Fruit fly (Drosophila melanogaster) whole organism, embryonic: ENCODE results near the gene Rab3-GEF.

Experiments
- Asciz ChIP-seq: fragments of 200-800 bp; sonication (Bioruptor generic); optimal IDR thresholded peaks from 2 replicates; lab custom pipeline; 2017; ENCODE audit warnings: missing biosample characterization, mild to moderate bottlenecking, missing genetic modification characterization, missing genetic modification reagents
- Atf6 ChIP-seq: fragments of 200-800 bp; sonication (Bioruptor generic); IDR thresholded peaks from 2 replicates; pipeline ENCODE4 v1.3.6; 2022; ENCODE audit warnings: missing biosample characterization, missing genetic modification characterization
- C15 ChIP-seq: fragments of 200-800 bp; sonication (Bioruptor generic); IDR thresholded peaks from 3 replicates; pipeline ENCODE4 v1.3.6; 2022; ENCODE audit warnings: missing biosample characterization, missing genetic modification characterization
- CG10321 ChIP-seq: fragments of 200-800 bp; sonication (Bioruptor generic); IDR thresholded peaks from 2 replicates; pipeline ENCODE4 v1.3.6; 2022; ENCODE audit warnings: missing biosample characterization, missing genetic modification characterization
- CG12071 ChIP-seq: fragments of 200-800 bp; sonication (Bioruptor generic); optimal IDR thresholded peaks from 3 replicates; lab custom pipeline; 2018; ENCODE audit warnings: missing biosample characterization, mild to moderate bottlenecking, missing genetic modification characterization
- CG14014 ChIP-seq: fragments of 200-800 bp; sonication (Bioruptor generic); IDR thresholded peaks from 2 replicates; pipeline ENCODE4 v1.3.6; 2022; ENCODE audit warnings: missing biosample characterization, missing genetic modification characterization
- CG1602 ChIP-seq: fragments of 200-800 bp; sonication (Bioruptor generic); optimal IDR thresholded peaks from 3 replicates; lab custom pipeline; 2016; ENCODE audit warnings: missing biosample characterization, missing genetic modification characterization
- CG17829 ChIP-seq: fragments of 200-800 bp; optimal IDR thresholded peaks from 2 replicates; lab custom pipeline; 2019; ENCODE audit warnings: missing biosample characterization, mild to moderate bottlenecking, missing genetic modification characterization, moderate library complexity
- CG18262 ChIP-seq: fragments of 200-800 bp; optimal IDR thresholded peaks from 3 replicates; lab custom pipeline; 2019; ENCODE audit warnings: missing biosample characterization, mild to moderate bottlenecking, missing genetic modification characterization, moderate library complexity
- CG2678 ChIP-seq: fragments of 200-800 bp; sonication (Bioruptor generic); optimal IDR thresholded peaks from 3 replicates; lab custom pipeline; 2019; ENCODE audit warnings: missing biosample characterization, mild to moderate bottlenecking, missing genetic modification characterization, moderate library complexity
- CG3407 ChIP-seq: fragments of 200-800 bp; sonication (Bioruptor generic); optimal IDR thresholded peaks from 2 replicates; lab custom pipeline; 2018; ENCODE audit warnings: missing biosample characterization, mild to moderate bottlenecking, missing genetic modification characterization
- CG4730 ChIP-seq: fragments of 200-800 bp; sonication (Bioruptor generic); IDR thresholded peaks from 2 replicates; pipeline ENCODE4 v1.3.6; 2022; ENCODE audit warnings: missing biosample characterization, missing genetic modification characterization
- CG5245 ChIP-seq: fragments of 200-800 bp; sonication (Bioruptor generic); optimal IDR thresholded peaks from 3 replicates; lab custom pipeline; 2016; ENCODE audit warnings: missing biosample characterization, missing genetic modification characterization
- CG6854 ChIP-seq: fragments of 200-800 bp; sonication (Bioruptor generic); optimal IDR thresholded peaks from 3 replicates; lab custom pipeline; 2017; ENCODE audit warnings: missing biosample characterization, mild to moderate bottlenecking, missing genetic modification characterization
- CG8281 ChIP-seq: fragments of 200-800 bp; sonication (Bioruptor generic); optimal IDR thresholded peaks from 2 replicates; lab custom pipeline; 2018; ENCODE audit warnings: missing biosample characterization, mild to moderate bottlenecking, missing genetic modification characterization, moderate library complexity
- CG9437 ChIP-seq: fragments of 200-800 bp; sonication (Bioruptor generic); optimal IDR thresholded peaks from 2 replicates; lab custom pipeline; 2018; ENCODE audit warnings: missing biosample characterization, mild to moderate bottlenecking, missing genetic modification characterization
- ERR ChIP-seq: fragments of 200-800 bp; sonication (Bioruptor generic); optimal IDR thresholded peaks from 2 replicates; lab custom pipeline; 2016; ENCODE audit warnings: missing biosample characterization, missing genetic modification characterization
- Fer1 ChIP-seq: fragments of 200-800 bp; sonication (Bioruptor generic); optimal IDR thresholded peaks from 2 replicates; lab custom pipeline; 2017; ENCODE audit warnings: missing biosample characterization, mild to moderate bottlenecking, missing genetic modification characterization
- Fer2 ChIP-seq: fragments of 200-800 bp; sonication (Bioruptor generic); optimal IDR thresholded peaks from 2 replicates; lab custom pipeline; 2018; ENCODE audit warnings: missing biosample characterization, mild to moderate bottlenecking, missing genetic modification characterization, moderate library complexity
- Hand ChIP-seq: fragments of 200-800 bp; sonication (Bioruptor generic); optimal IDR thresholded peaks from 2 replicates; lab custom pipeline; 2017; ENCODE audit warnings: mild to moderate bottlenecking, missing biosample characterization, missing genetic modification reagents, missing genetic modification characterization
- Mad ChIP-seq: fragments of 200-800 bp; sonication (Bioruptor generic); optimal IDR thresholded peaks from 2 replicates; lab custom pipeline; 2016; ENCODE audit warnings: missing biosample characterization, missing genetic modification characterization
- Max ChIP-seq: fragments of 200-800 bp; sonication (Bioruptor generic); optimal IDR thresholded peaks from 2 replicates; lab custom pipeline; 2016; ENCODE audit warnings: missing biosample characterization, mild to moderate bottlenecking, missing genetic modification characterization
- Oli ChIP-seq: fragments of 200-800 bp; sonication (Bioruptor generic); optimal IDR thresholded peaks from 2 replicates; lab custom pipeline; 2018; ENCODE audit warnings: missing biosample characterization, mild to moderate bottlenecking, missing genetic modification characterization, moderate library complexity
- Sry-δ ChIP-seq: fragments of 200-800 bp; sonication (Bioruptor generic); optimal IDR thresholded peaks from 2 replicates; lab custom pipeline; 2016; ENCODE audit warnings: missing biosample characterization, missing genetic modification characterization
- Stat92E ChIP-seq, 3 experiments: fragments of >200 bp in 2 of 3; fragments of 200-800 bp in 1 of 3; sonication (Bioruptor generic) in 1 of 3; optimal IDR thresholded peaks; 2 replicates each; lab custom pipeline; 2017 to 2019; ENCODE audit warnings: missing biosample characterization in 3 of 3, missing genetic modification characterization in 3 of 3, mild to moderate bottlenecking in 1 of 3, moderate library complexity in 1 of 3
- Xrp1 ChIP-seq: fragments of 200-800 bp; sonication (Bioruptor generic); IDR thresholded peaks from 2 replicates; pipeline ENCODE4 v1.3.6; 2022; ENCODE audit warnings: missing biosample characterization, missing genetic modification characterization
- ato ChIP-seq: fragments of 200-800 bp; sonication (Bioruptor generic); IDR thresholded peaks from 2 replicates; pipeline ENCODE4 v1.3.6; 2022; ENCODE audit warnings: missing biosample characterization, missing genetic modification characterization; ENCODE audit not compliant: partially characterized antibody
- cg ChIP-seq: fragments of 200-800 bp; sonication (Bioruptor generic); optimal IDR thresholded peaks from 3 replicates; lab custom pipeline; 2019; ENCODE audit warnings: missing biosample characterization, mild to moderate bottlenecking, missing genetic modification characterization, moderate library complexity
- croc ChIP-seq: fragments of 200-800 bp; sonication (Bioruptor generic); conservative IDR thresholded peaks from 3 replicates; pipeline ENCODE4 v1.3.6; 2022; ENCODE audit warnings: missing biosample characterization, missing genetic modification characterization
- cwo ChIP-seq: fragments of 200-800 bp; sonication (Bioruptor generic); optimal IDR thresholded peaks from 3 replicates; lab custom pipeline; 2017; ENCODE audit warnings: missing biosample characterization, missing genetic modification characterization, mild to moderate bottlenecking, moderate library complexity, missing genetic modification reagents
- danr ChIP-seq: fragments of 200-800 bp; sonication (Bioruptor generic); IDR thresholded peaks from 2 replicates; pipeline ENCODE4 v1.3.6; 2022; ENCODE audit warnings: missing biosample characterization, missing genetic modification characterization
- dimm ChIP-seq: fragments of 200-800 bp; sonication (Bioruptor generic); IDR thresholded peaks from 2 replicates; pipeline ENCODE4 v1.3.6; 2022; ENCODE audit warnings: missing biosample characterization, missing genetic modification characterization
- disco-r ChIP-seq: fragments of 200-800 bp; sonication (Bioruptor generic); optimal IDR thresholded peaks from 2 replicates; lab custom pipeline; 2016; ENCODE audit warnings: missing biosample characterization, missing genetic modification characterization
- en ChIP-seq: fragments of 200-800 bp; sonication (Bioruptor generic); optimal IDR thresholded peaks from 2 replicates; lab custom pipeline; 2016; ENCODE audit warnings: missing biosample characterization, missing genetic modification characterization
- eyg ChIP-seq: fragments of 200-800 bp; sonication (Bioruptor generic); optimal IDR thresholded peaks from 3 replicates; lab custom pipeline; 2016; ENCODE audit warnings: missing biosample characterization, missing genetic modification characterization
- gcm ChIP-seq: fragments of 200-800 bp; sonication (Bioruptor generic); optimal IDR thresholded peaks from 2 replicates; lab custom pipeline; 2019; ENCODE audit warnings: missing biosample characterization, mild to moderate bottlenecking, missing genetic modification characterization, moderate library complexity
- gro ChIP-seq: fragments of 200-800 bp; sonication (Bioruptor generic); optimal IDR thresholded peaks from 2 replicates; lab custom pipeline; 2016; ENCODE audit warnings: missing biosample characterization, missing genetic modification characterization
- ind ChIP-seq: fragments of 200-800 bp; sonication (Bioruptor generic); optimal IDR thresholded peaks from 3 replicates; lab custom pipeline; 2016; ENCODE audit warnings: missing biosample characterization, missing genetic modification characterization
- kay ChIP-seq: fragments of 200-800 bp; sonication (Bioruptor generic); optimal IDR thresholded peaks from 2 replicates; lab custom pipeline; 2016; ENCODE audit warnings: missing biosample characterization, missing genetic modification characterization
- klu ChIP-seq: fragments of 200-800 bp; sonication (Bioruptor generic); IDR thresholded peaks from 2 replicates; pipeline ENCODE4 v1.3.6; 2022; ENCODE audit warnings: missing biosample characterization, missing genetic modification characterization
- lab ChIP-seq: fragments of 200-800 bp; sonication (Bioruptor generic); optimal IDR thresholded peaks from 3 replicates; lab custom pipeline; 2017; ENCODE audit warnings: missing biosample characterization, missing genetic modification characterization, mild to moderate bottlenecking, moderate library complexity, missing genetic modification reagents
- lbe ChIP-seq: fragments of 200-800 bp; sonication (Bioruptor generic); optimal IDR thresholded peaks from 2 replicates; lab custom pipeline; 2016; ENCODE audit warnings: missing biosample characterization, mild to moderate bottlenecking, missing genetic modification characterization
- lov ChIP-seq, 2 experiments: fragments of 200-800 bp in 1 of 2; fragments of >200 bp in 1 of 2; sonication (Bioruptor generic) in 1 of 2; IDR thresholded peaks in 1 of 2; optimal IDR thresholded peaks in 1 of 2; 2 replicates in 1 of 2; 3 replicates in 1 of 2; pipeline versions ENCODE4 v1.3.6 to Lab custom; 2017 to 2022; ENCODE audit warnings: missing biosample characterization in 1 of 2, missing genetic modification characterization in 1 of 2
- nmo ChIP-seq: fragments of 200-800 bp; sonication (Bioruptor generic); optimal IDR thresholded peaks from 2 replicates; lab custom pipeline; 2018; ENCODE audit warnings: missing biosample characterization, mild to moderate bottlenecking, missing genetic modification characterization, moderate library complexity
- schlank ChIP-seq: fragments of 200-800 bp; sonication (Bioruptor generic); optimal IDR thresholded peaks from 2 replicates; lab custom pipeline; 2018; ENCODE audit warnings: missing biosample characterization, mild to moderate bottlenecking, missing genetic modification characterization
- shn ChIP-seq: fragments of 200-800 bp; sonication (Bioruptor generic); optimal IDR thresholded peaks from 3 replicates; lab custom pipeline; 2016; ENCODE audit warnings: missing biosample characterization, missing genetic modification characterization
- tap ChIP-seq: fragments of 200-800 bp; optimal IDR thresholded peaks from 3 replicates; lab custom pipeline; 2019; ENCODE audit warnings: missing biosample characterization, mild to moderate bottlenecking, missing genetic modification characterization, moderate library complexity
- ttk ChIP-seq: fragments of 200-800 bp; sonication (Bioruptor generic); IDR thresholded peaks from 2 replicates; pipeline ENCODE4 v2.1.2; 2022; ENCODE audit warnings: missing biosample characterization, missing genetic modification characterization
- unpg ChIP-seq: fragments of 200-800 bp; sonication (Bioruptor generic); optimal IDR thresholded peaks from 3 replicates; lab custom pipeline; 2018; ENCODE audit warnings: missing biosample characterization, mild to moderate bottlenecking, missing genetic modification characterization, moderate library complexity
- wek ChIP-seq: fragments of 200-800 bp; sonication (Bioruptor generic); optimal IDR thresholded peaks from 3 replicates; lab custom pipeline; 2018; ENCODE audit warnings: missing biosample characterization, mild to moderate bottlenecking, missing genetic modification characterization, moderate library complexity

Rab3-GEF gene

dm6 chrX:15043700-15044225 is 45.7 kb upstream of the Rab3-GEF start, which contains the start of gene CG5541 (continued):
- TF ChIP-seq CG4730 (GFP tag; lab: Robert Waterston, UW) (no peak), CG2678 (peak; percentile 32), dimm (GFP tag; lab: Robert Waterston, UW) (no peak), ttk (no peak), en (GFP tag; lab: Kevin White, UChicago) (no peak), kay (GFP tag; lab: Kevin White, UChicago) (no peak), gro (GFP tag; lab: Kevin White, UChicago) (peak; percentile 30), ato (GFP tag; lab: Robert Waterston, UW) (no peak), unpg (no peak), wek (GFP tag; lab: Kevin White, UChicago) (no peak), lov (optimal IDR thresholded peaks at IDR 0.05; lab: Kevin White, UChicago) (no peak), lov (GFP tag; IDR thresholded peaks at IDR 0.05; lab: Robert Waterston, UW) (no peak), CG5245 (GFP tag; lab: Kevin White, UChicago) (no peak), Asciz (GFP tag; lab: Kevin White, UChicago) (no peak), Atf6 (GFP tag; lab: Robert Waterston, UW) (no peak), danr (GFP tag; lab: Robert Waterston, UW) (no peak), CG3407 (no peak), Oli (no peak), Fer2 (tag; lab: Kevin White, UChicago) (no peak), gcm (GFP tag; lab: Kevin White, UChicago) (no peak), CG10321 (GFP tag; lab: Robert Waterston, UW) (no peak), CG1602 (GFP tag; lab: Kevin White, UChicago) (no peak), ind (no peak), Max (no peak), schlank (tag; lab: Kevin White, UChicago) (no peak), Mad (peak; percentile 16), CG18262 (no peak), lbe (GFP tag; lab: Kevin White, UChicago) (no peak), CG14014 (no peak), ERR (GFP tag; lab: Kevin White, UChicago) (no peak), nmo (GFP tag; lab: Kevin White, UChicago) (peak; percentile 3), Stat92E (GFP tag; optimal IDR thresholded peaks at IDR 0.05; lab: Kevin White, UChicago) (no peak), tap (tag; lab: Kevin White, UChicago) (no peak), eyg (GFP tag; lab: Kevin White, UChicago) (no peak), shn (GFP tag; lab: Kevin White, UChicago) (no peak), CG9437 (GFP tag; lab: Kevin White, UChicago) (peak; percentile 72), cwo (GFP tag; lab: Kevin White, UChicago) (no peak), CG17829 (tag; lab: Kevin White, UChicago) (no peak), disco-r (GFP tag; lab: Kevin White, UChicago) (no peak), lab (peak; percentile 14), CG12071 (GFP tag; lab: Kevin White, UChicago) (no peak), Fer1 (GFP tag; lab: Kevin White, UChicago) (peak; percentile 56), C15 (GFP tag; lab: Robert Waterston, UW) (no peak), Sry-δ (GFP tag; lab: Kevin White, UChicago) (no peak), cg (no peak), klu (GFP tag; lab: Robert Waterston, UW) (no peak), CG8281 (tag; lab: Kevin White, UChicago) (no peak), Hand (GFP tag; lab: Kevin White, UChicago) (peak; percentile 20), croc (GFP tag; lab: Robert Waterston, UW) (no peak), CG6854 (peak; percentile 33), Xrp1 (GFP tag; lab: Robert Waterston, UW) (peak; percentile 6; the same call in 1 of the 2 replicates)
